ENCODE assay signal across 4 fruit fly cellular contexts in the genomic region with DNA sequence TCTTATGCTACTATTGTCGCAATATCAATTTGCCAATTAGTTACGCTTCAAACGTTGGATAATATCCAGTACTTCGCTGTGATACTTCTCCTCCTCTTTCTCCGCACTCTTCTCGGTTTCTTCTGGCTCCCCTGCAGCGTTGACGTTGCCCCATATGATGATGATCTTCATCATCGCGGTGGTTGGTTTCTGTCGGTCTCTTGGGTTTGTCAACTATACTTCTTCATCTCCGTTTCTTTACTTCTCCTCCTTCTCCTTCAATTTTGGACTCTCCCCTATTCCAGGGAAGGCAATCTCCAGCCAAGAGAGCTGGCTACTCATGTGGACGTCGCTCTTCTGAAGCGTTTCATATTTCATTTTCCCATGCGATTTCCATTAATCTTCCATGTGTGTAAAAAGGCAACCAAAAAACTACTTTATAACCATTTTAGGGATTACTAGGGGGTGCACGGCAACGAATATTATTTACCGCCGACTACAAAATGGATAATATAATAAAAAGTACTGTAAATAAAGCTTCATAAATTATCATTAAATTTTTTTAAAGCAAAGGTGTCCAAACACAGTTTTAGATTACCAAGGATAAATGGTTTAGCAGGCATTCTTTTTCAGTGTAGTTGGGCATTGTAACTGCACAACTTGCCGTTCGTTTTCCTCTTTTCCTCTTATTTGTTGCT.
A peak's percentile ranks its signal among the peaks of the same experiment; 100 is the strongest.
TF ChIP-seq lines count a peak whose summit lies in the region.

No protein-coding gene starts in this region.

TF ChIP-seq in whole organism, embryonic, 481 proteins besides CTCF, POLR2A, EP300 and RAD21 (continued from another document and continues in another):
- TF ChIP-seq lmd (GFP tag; IDR thresholded peaks at IDR 0.05; lab: Robert Waterston, UW) (0 out of 2 replicates have a peak, but pooled peaks have one; percentile 9), Stat92E (GFP tag; optimal IDR thresholded peaks at IDR 0.05; lab: Kevin White, UChicago) (no peak), CG2199 (GFP tag; IDR thresholded peaks at IDR 0.05; lab: Robert Waterston, UW) (no peak), CG7271 (tag; optimal IDR thresholded peaks at IDR 0.05; lab: Kevin White, UChicago) (no peak), CG13424 (tag; optimal IDR thresholded peaks at IDR 0.05; lab: Kevin White, UChicago) (no peak), CG17568 (GFP tag; optimal IDR thresholded peaks at IDR 0.05; lab: Kevin White, UChicago) (peak; percentile 40), CG17829 (tag; optimal IDR thresholded peaks at IDR 0.05; lab: Kevin White, UChicago) (peak; percentile 46), Blimp-1 (GFP tag; optimal IDR thresholded peaks at IDR 0.05; lab: Kevin White, UChicago) (peak; percentile 28), ci (GFP tag; IDR thresholded peaks at IDR 0.05; lab: Robert Waterston, UW) (0 out of 3 replicates have a peak, but pooled peaks have one; percentile 13), peb (GFP tag; IDR thresholded peaks at IDR 0.05; lab: Robert Waterston, UW) (0 out of 2 replicates have a peak, but pooled peaks have one; percentile 9), Drgx (GFP tag; IDR thresholded peaks at IDR 0.05; lab: Robert Waterston, UW) (peak; percentile 83), CG4360 (GFP tag; IDR thresholded peaks at IDR 0.05; lab: Robert Waterston, UW) (no peak), CG9727 (GFP tag; optimal IDR thresholded peaks at IDR 0.05; lab: Kevin White, UChicago) (peak; percentile 67), gem (tag; optimal IDR thresholded peaks at IDR 0.05; lab: Kevin White, UChicago) (peak; percentile 48), twi (tag; optimal IDR thresholded peaks at IDR 0.05; lab: Kevin White, UChicago) (peak; percentile 84), CG13775 (GFP tag; optimal IDR thresholded peaks at IDR 0.05; lab: Kevin White, UChicago) (peak; percentile 9), cg (GFP tag; optimal IDR thresholded peaks at IDR 0.05; lab: Kevin White, UChicago) (no peak), CG15696 (tag; optimal IDR thresholded peaks at IDR 0.05; lab: Kevin White, UChicago) (peak; percentile 41), Ssrp (tag; optimal IDR thresholded peaks at IDR 0.05; lab: Kevin White, UChicago) (peak; percentile 16), grau (tag; optimal IDR thresholded peaks at IDR 0.05; lab: Kevin White, UChicago) (peak; percentile 21), Atf-2 (GFP tag; optimal IDR thresholded peaks at IDR 0.05; lab: Kevin White, UChicago) (no peak), pros (GFP tag; optimal IDR thresholded peaks at IDR 0.05; lab: Kevin White, UChicago) (peak; percentile 91), CG33557 (GFP tag; optimal IDR thresholded peaks at IDR 0.05; lab: Kevin White, UChicago) (peak; percentile 28), sens (GFP tag; lab: Kevin White, UChicago) (peak; percentile 47), so (GFP tag; IDR thresholded peaks at IDR 0.05; lab: Robert Waterston, UW) (0 out of 3 replicates have a peak, but pooled peaks have one; percentile 43), CG10543 (GFP tag; optimal IDR thresholded peaks at IDR 0.05; lab: Kevin White, UChicago) (no peak), zen2 (GFP tag; IDR thresholded peaks at IDR 0.05; lab: Robert Waterston, UW; ENCODE audit: partially characterized antibody) (no peak), p53 (GFP tag; optimal IDR thresholded peaks at IDR 0.05; lab: Kevin White, UChicago) (no peak), crol (GFP tag; IDR thresholded peaks at IDR 0.05; lab: Robert Waterston, UW) (peak; percentile 50; the same call in 1 of the 2 replicates), CG10147 (GFP tag; optimal IDR thresholded peaks at IDR 0.05; lab: Kevin White, UChicago) (no peak)

TF ChIP-seq in whole organism, prepupa, 60 proteins besides CTCF, POLR2A, EP300 and RAD21 (continued from another document and continues in another):
- TF ChIP-seq CG3032 (tag; optimal IDR thresholded peaks at IDR 0.05; lab: Kevin White, UChicago) (peak; percentile 89), CG6163 (GFP tag; IDR thresholded peaks at IDR 0.05; lab: Robert Waterston, UW) (peak; percentile 90), CG6276 (GFP tag; optimal IDR thresholded peaks at IDR 0.05; lab: Kevin White, UChicago) (peak; percentile 84), CG7368 (GFP tag; optimal IDR thresholded peaks at IDR 0.05; lab: Kevin White, UChicago) (peak; percentile 87), dac (GFP tag; optimal IDR thresholded peaks at IDR 0.05; lab: Kevin White, UChicago) (peak; percentile 56), Gug (GFP tag; IDR thresholded peaks at IDR 0.05; lab: Robert Waterston, UW) (peak; percentile 82), lz (GFP tag; optimal IDR thresholded peaks at IDR 0.05; lab: Kevin White, UChicago) (peak; percentile 84), fd85E (GFP tag; optimal IDR thresholded peaks at IDR 0.05; lab: Kevin White, UChicago) (peak; percentile 75), Smox (GFP tag; optimal IDR thresholded peaks at IDR 0.05; lab: Kevin White, UChicago) (peak; percentile 80), CG32006 (GFP tag; optimal IDR thresholded peaks at IDR 0.05; lab: Kevin White, UChicago) (peak; percentile 93), achi (GFP tag; optimal IDR thresholded peaks at IDR 0.05; lab: Kevin White, UChicago) (peak; percentile 92), OdsH (GFP tag; optimal IDR thresholded peaks at IDR 0.05; lab: Kevin White, UChicago) (peak; percentile 91), Ets96B (tag; optimal IDR thresholded peaks at IDR 0.05; lab: Kevin White, UChicago) (peak; percentile 94), spab (GFP tag; optimal IDR thresholded peaks at IDR 0.05; lab: Kevin White, UChicago) (peak; percentile 89), CG8319 (GFP tag; optimal IDR thresholded peaks at IDR 0.05; lab: Kevin White, UChicago) (peak; percentile 85), CG15336 (GFP tag; IDR thresholded peaks at IDR 0.05; lab: Robert Waterston, UW) (peak; percentile 90), esn (GFP tag; optimal IDR thresholded peaks at IDR 0.05; lab: Kevin White, UChicago) (peak; percentile 89), Eip78C (GFP tag; lab: Kevin White, UChicago) (peak; percentile 98), CG34406 (GFP tag; optimal IDR thresholded peaks at IDR 0.05; lab: Kevin White, UChicago) (peak; percentile 90), Hr39 (GFP tag; optimal IDR thresholded peaks at IDR 0.05; lab: Kevin White, UChicago) (peak; percentile 79), Hr38 (GFP tag; optimal IDR thresholded peaks at IDR 0.05; lab: Kevin White, UChicago) (no peak), fd59A (GFP tag; optimal IDR thresholded peaks at IDR 0.05; lab: Kevin White, UChicago) (peak; percentile 89), CG1621 (tag; optimal IDR thresholded peaks at IDR 0.05; lab: Kevin White, UChicago) (peak; percentile 89), svp (GFP tag; lab: Kevin White, UChicago) (peak; percentile 93), CG11762 (GFP tag; optimal IDR thresholded peaks at IDR 0.05; lab: Kevin White, UChicago; ENCODE audit: insufficient read depth) (peak; percentile 89), Lpt (GFP tag; optimal IDR thresholded peaks at IDR 0.05; lab: Kevin White, UChicago) (peak; percentile 90), topi (GFP tag; optimal IDR thresholded peaks at IDR 0.05; lab: Kevin White, UChicago) (peak; percentile 85), Blimp-1 (GFP tag; optimal IDR thresholded peaks at IDR 0.05; lab: Kevin White, UChicago) (no peak), Hr4 (GFP tag; optimal IDR thresholded peaks at IDR 0.05; lab: Kevin White, UChicago) (peak; percentile 92), CG11902 (GFP tag; optimal IDR thresholded peaks at IDR 0.05; lab: Kevin White, UChicago) (peak; percentile 74), acj6 (GFP tag; optimal IDR thresholded peaks at IDR 0.05; lab: Kevin White, UChicago) (peak; percentile 92), fkh (GFP tag; optimal IDR thresholded peaks at IDR 0.05; lab: Kevin White, UChicago) (no peak)

TF ChIP-seq in whole organism, pupa, 21 proteins besides CTCF, POLR2A, EP300 and RAD21 (continued from another document):
- TF ChIP-seq Ets98B (GFP tag; IDR thresholded peaks at IDR 0.05; lab: Robert Waterston, UW), result peak; percentile 86

TF ChIP-seq in whole organism, wandering third instar larva, 38 proteins besides CTCF, POLR2A, EP300 and RAD21 (continued from another document):
- TF ChIP-seq h (GFP tag; optimal IDR thresholded peaks at IDR 0.05; lab: Kevin White, UChicago), result peak; percentile 84
- peak; percentile 42 for TF ChIP-seq Hnf4 (GFP tag; optimal IDR thresholded peaks at IDR 0.05; lab: Kevin White, UChicago)
- peak; percentile 93 for TF ChIP-seq psq (GFP tag; optimal IDR thresholded peaks at IDR 0.05; lab: Kevin White, UChicago)
- TF ChIP-seq sage (GFP tag; optimal IDR thresholded peaks at IDR 0.05; lab: Kevin White, UChicago), result peak; percentile 60
- TF ChIP-seq CrebA (GFP tag; optimal IDR thresholded peaks at IDR 0.05; lab: Kevin White, UChicago; ENCODE audit: borderline replicate concordance), result no peak
- peak; percentile 78 for TF ChIP-seq rgr (GFP tag; optimal IDR thresholded peaks at IDR 0.05; lab: Kevin White, UChicago)
- peak; percentile 48 for TF ChIP-seq tai (GFP tag; optimal IDR thresholded peaks at IDR 0.05; lab: Kevin White, UChicago)
- TF ChIP-seq Abd-B (GFP tag; optimal IDR thresholded peaks at IDR 0.05; lab: Kevin White, UChicago), result no peak
- peak; percentile 81 for TF ChIP-seq fru (GFP tag; optimal IDR thresholded peaks at IDR 0.05; lab: Kevin White, UChicago)
- TF ChIP-seq brk (GFP tag; optimal IDR thresholded peaks at IDR 0.05; lab: Kevin White, UChicago), result peak; percentile 57
- TF ChIP-seq Dfd (GFP tag; optimal IDR thresholded peaks at IDR 0.05; lab: Kevin White, UChicago), result no peak
- no peak for TF ChIP-seq GATAd (GFP tag; optimal IDR thresholded peaks at IDR 0.05; lab: Kevin White, UChicago)
- TF ChIP-seq Jra (GFP tag; optimal IDR thresholded peaks at IDR 0.05; lab: Kevin White, UChicago), result peak; percentile 18
- TF ChIP-seq Myc (optimal IDR thresholded peaks at IDR 0.05; lab: Kevin White, UChicago), result no peak
- no peak for TF ChIP-seq Hr78 (GFP tag; optimal IDR thresholded peaks at IDR 0.05; lab: Kevin White, UChicago)
- no peak for TF ChIP-seq Vsx2 (GFP tag; optimal IDR thresholded peaks at IDR 0.05; lab: Kevin White, UChicago; ENCODE audit: partially characterized antibody)
- TF ChIP-seq Hr83 (GFP tag; optimal IDR thresholded peaks at IDR 0.05; lab: Kevin White, UChicago; ENCODE audit: poor library complexity, severe bottlenecking), result no peak
